Fruit fly (Drosophila melanogaster) S2 (cell line): Measurements from ENCODE around the gene lectin-21Cb.

Source experiments
- CG8478 ChIP-seq: fragments of >200 bp; optimal IDR thresholded peaks from 2 replicates; lab custom pipeline; 2018
- CTCF ChIP-seq, 2 experiments: fragments of >200 bp; optimal IDR thresholded peaks; 2 replicates each; lab custom pipeline; 2018

dm6 chr2L:619739-620138, 1.3 kb downstream of the lectin-21Cb start:
- TF ChIP-seq CG8478 (lab: Kevin White, UChicago) = no peak
- no peak for TF ChIP-seq CTCF (optimal IDR thresholded peaks at IDR 0.05; lab: Kevin White, UChicago)
